Worm (Caenorhabditis elegans) whole organism, mixed stage, embryonic: ENCODE measurements around the gene T19H5.6.
A peak's percentile ranks its signal among the peaks of the same experiment; 100 is the strongest.

Experiments used
- M03D4.4 ChIP-seq: sonication (generic microtip); optimal IDR thresholded peaks from 2 replicates; lab custom pipeline; 2017; ENCODE audit warnings: mild to moderate bottlenecking, missing genetic modification characterization, missing compliant biosample characterization
- bed-3 ChIP-seq: fragments of 200-800 bp; sonication (Bioruptor generic); optimal IDR thresholded peaks from 3 replicates; lab custom pipeline; 2018; ENCODE audit warnings: mild to moderate bottlenecking, missing genetic modification characterization, moderate library complexity, missing compliant biosample characterization
- blmp-1 ChIP-seq: fragments of 150-350 bp; optimal IDR thresholded peaks from 2 replicates; lab custom pipeline; 2014; ENCODE audit warnings: missing biosample characterization, missing genetic modification characterization
- ceh-39 ChIP-seq: fragments of 150-350 bp; optimal IDR thresholded peaks from 2 replicates; lab custom pipeline; 2014; ENCODE audit warnings: missing biosample characterization, missing genetic modification characterization
- ceh-43 ChIP-seq: fragments of 200-800 bp; sonication (Bioruptor generic); optimal IDR thresholded peaks from 2 replicates; lab custom pipeline; 2018; ENCODE audit warnings: mild to moderate bottlenecking, missing genetic modification characterization, moderate library complexity, missing compliant biosample characterization
- ces-1 ChIP-seq: fragments of 150-350 bp; optimal IDR thresholded peaks from 2 replicates; lab custom pipeline; 2014; ENCODE audit warnings: missing biosample characterization, missing genetic modification reagents, missing genetic modification characterization
- elt-1 ChIP-seq: sonication (generic microtip); optimal IDR thresholded peaks from 2 replicates; lab custom pipeline; 2017; ENCODE audit warnings: missing genetic modification characterization, mild to moderate bottlenecking, missing compliant biosample characterization, antibody characterized with exemption, moderate library complexity, borderline replicate concordance; ENCODE audit not compliant: insufficient read depth
- elt-3 ChIP-seq: fragments of 150-350 bp; optimal IDR thresholded peaks from 2 replicates; lab custom pipeline; 2014; ENCODE audit warnings: missing biosample characterization, missing genetic modification characterization
- hlh-1 ChIP-seq: fragments of 150-350 bp; optimal IDR thresholded peaks from 2 replicates; lab custom pipeline; 2014; ENCODE audit warnings: missing biosample characterization, missing genetic modification reagents, missing genetic modification characterization
- lin-13 ChIP-seq: fragments of 150-350 bp; optimal IDR thresholded peaks from 2 replicates; lab custom pipeline; 2014; ENCODE audit warnings: missing biosample characterization, missing genetic modification characterization
- lin-32 ChIP-seq: fragments of 200-800 bp; sonication (Bioruptor generic); optimal IDR thresholded peaks from 2 replicates; lab custom pipeline; 2018; ENCODE audit warnings: mild to moderate bottlenecking, missing genetic modification characterization, missing compliant biosample characterization
- lsy-2 ChIP-seq: fragments of 150-350 bp; optimal IDR thresholded peaks from 2 replicates; lab custom pipeline; 2014; ENCODE audit warnings: missing biosample characterization, missing genetic modification characterization
- mab-5 ChIP-seq: fragments of 150-350 bp; optimal IDR thresholded peaks from 2 replicates; lab custom pipeline; 2014; ENCODE audit warnings: missing biosample characterization, missing genetic modification characterization
- mep-1 ChIP-seq: fragments of 150-350 bp; optimal IDR thresholded peaks from 2 replicates; lab custom pipeline; 2017; ENCODE audit warnings: missing biosample characterization, missing genetic modification reagents, missing genetic modification characterization, inconsistent platforms
- mls-2 ChIP-seq: sonication (generic microtip); optimal IDR thresholded peaks from 2 replicates; lab custom pipeline; 2016; ENCODE audit warnings: mild to moderate bottlenecking, missing genetic modification characterization, moderate library complexity, missing compliant biosample characterization
- nhr-12 ChIP-seq: fragments of 150-350 bp; optimal IDR thresholded peaks from 2 replicates; lab custom pipeline; 2014; ENCODE audit warnings: missing biosample characterization, missing genetic modification characterization
- nhr-2 ChIP-seq: fragments of 150-350 bp; optimal IDR thresholded peaks from 2 replicates; lab custom pipeline; 2014; ENCODE audit warnings: missing biosample characterization, missing genetic modification characterization
- nhr-28 ChIP-seq: fragments of 150-350 bp; optimal IDR thresholded peaks from 2 replicates; lab custom pipeline; 2014; ENCODE audit warnings: missing biosample characterization, missing genetic modification characterization
- nhr-76 ChIP-seq: sonication (generic microtip); optimal IDR thresholded peaks from 2 replicates; lab custom pipeline; 2017; ENCODE audit warnings: missing biosample characterization, missing genetic modification characterization
- pha-4 ChIP-seq: fragments of 150-350 bp; optimal IDR thresholded peaks from 2 replicates; lab custom pipeline; 2018; ENCODE audit warnings: missing biosample characterization, missing genetic modification reagents, missing genetic modification characterization
- sem-2 ChIP-seq: fragments of 200-800 bp; sonication (Bioruptor generic); optimal IDR thresholded peaks from 2 replicates; lab custom pipeline; 2018; ENCODE audit warnings: mild to moderate bottlenecking, missing genetic modification characterization, missing compliant biosample characterization
- snpc-4 ChIP-seq: fragments of 150-350 bp; optimal IDR thresholded peaks from 2 replicates; lab custom pipeline; 2014; ENCODE audit warnings: missing biosample characterization, missing genetic modification characterization
- tbx-8 ChIP-seq: fragments of 200-800 bp; sonication (Bioruptor generic); optimal IDR thresholded peaks from 2 replicates; lab custom pipeline; 2018; ENCODE audit warnings: mild to moderate bottlenecking, missing genetic modification characterization, moderate library complexity, missing compliant biosample characterization
- unc-120 ChIP-seq: sonication (generic microtip); optimal IDR thresholded peaks from 2 replicates; lab custom pipeline; 2017; ENCODE audit warnings: missing genetic modification characterization, missing compliant biosample characterization; ENCODE audit not compliant: poor library complexity, severe bottlenecking
- unc-39 ChIP-seq: fragments of 150-350 bp; optimal IDR thresholded peaks from 2 replicates; lab custom pipeline; 2014; ENCODE audit warnings: missing biosample characterization, missing genetic modification characterization
- zip-8 ChIP-seq: fragments of 150-350 bp; optimal IDR thresholded peaks from 2 replicates; lab custom pipeline; 2014; ENCODE audit warnings: missing biosample characterization, missing genetic modification characterization
- ztf-11 ChIP-seq: fragments of 150-350 bp; optimal IDR thresholded peaks from 2 replicates; lab custom pipeline; 2014; ENCODE audit warnings: missing biosample characterization, missing genetic modification characterization

Gene T19H5.6

DNA sequence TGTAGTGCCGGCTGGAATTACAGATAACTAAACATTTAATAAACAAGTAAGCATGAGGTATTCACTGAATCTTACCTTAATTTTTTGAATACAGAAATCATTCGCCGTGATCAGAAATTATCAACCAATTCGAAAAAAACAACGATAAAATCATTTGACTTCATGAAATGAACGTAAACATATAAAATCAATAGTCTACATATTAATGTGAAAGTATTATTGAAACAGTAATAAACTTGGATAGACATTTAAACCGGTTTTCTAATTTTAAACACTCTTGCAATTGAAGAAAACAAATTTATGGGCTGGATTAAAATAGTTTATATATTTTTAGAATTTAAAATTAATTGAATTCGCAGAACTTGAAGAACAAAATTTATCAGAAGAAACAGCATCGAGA, 28.2 kb downstream of the T19H5.6 start, which contains the start of gene chil-16:
Gene chil-16 (minus strand): TSS at position 101 of the 400 bp plus-strand sequence.
- TF ChIP-seq ces-1: no peak
- TF ChIP-seq nhr-2 (tag; lab: Kevin White, UChicago): no peak
- TF ChIP-seq hlh-1 (tag; lab: Kevin White, UChicago): no peak
- no peak for TF ChIP-seq tbx-8 (GFP tag; lab: Kevin White, UChicago)
- no peak for TF ChIP-seq lin-32
- TF ChIP-seq sem-2 (GFP tag; lab: Kevin White, UChicago): no peak
- no peak for TF ChIP-seq bed-3 (GFP tag; lab: Kevin White, UChicago)
- no peak for TF ChIP-seq mab-5 (tag; lab: Kevin White, UChicago)
- no peak for TF ChIP-seq elt-3 (tag; lab: Kevin White, UChicago)
- no peak for TF ChIP-seq pha-4 (tag; lab: Kevin White, UChicago)

DNA sequence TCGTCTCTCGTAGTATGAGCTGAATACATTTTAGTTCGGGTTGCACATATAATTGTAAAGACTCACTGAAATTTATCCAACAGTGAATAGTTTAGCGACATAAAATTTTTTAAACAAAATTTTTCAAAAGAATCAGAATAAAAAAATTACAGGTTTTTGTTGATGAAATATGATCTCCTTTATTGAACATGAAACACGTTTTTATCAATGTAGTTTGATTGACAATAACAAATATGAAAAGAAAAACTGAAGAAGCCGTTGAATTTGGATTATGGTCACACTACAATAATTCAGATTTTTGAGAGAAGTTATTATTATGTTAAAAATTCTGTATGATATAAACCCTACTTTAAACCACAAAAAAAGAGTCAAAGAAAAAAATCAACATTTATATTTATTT, 30.0 kb downstream of the T19H5.6 start, which contains the start of gene chil-17:
Gene chil-17 (minus strand): TSS at position 101 of the 400 bp plus-strand sequence.
- no peak for TF ChIP-seq sem-2 (GFP tag; lab: Kevin White, UChicago)

ce11 chrII:9438853-9439252, 31.2 kb downstream of the T19H5.6 start:
- TF ChIP-seq tbx-8 (GFP tag; lab: Kevin White, UChicago) (no peak), lin-13 (tag; lab: Kevin White, UChicago) (no peak), ceh-43 (GFP tag; lab: Kevin White, UChicago) (no peak)

ce11 chrII:9438227-9438626, 31.8 kb downstream of the T19H5.6 start, which contains the start of gene chil-13:
Gene chil-13, minus strand, starts transcription at chrII:9438327.
- no peak for TF ChIP-seq mep-1 (tag; lab: Kevin White, UChicago)
- TF ChIP-seq elt-1 (tag; lab: Kevin White, UChicago): no peak

- TF ChIP-seq sem-2 (GFP tag; lab: Kevin White, UChicago) (no peak), snpc-4 (tag; lab: Kevin White, UChicago) (no peak), ceh-39 (no peak)
Observed at ce11 chrII:9436009-9436408, 34.0 kb downstream of the T19H5.6 start, which contains the start of gene kin-16. Gene kin-16, minus strand, starts transcription at chrII:9436109.

DNA sequence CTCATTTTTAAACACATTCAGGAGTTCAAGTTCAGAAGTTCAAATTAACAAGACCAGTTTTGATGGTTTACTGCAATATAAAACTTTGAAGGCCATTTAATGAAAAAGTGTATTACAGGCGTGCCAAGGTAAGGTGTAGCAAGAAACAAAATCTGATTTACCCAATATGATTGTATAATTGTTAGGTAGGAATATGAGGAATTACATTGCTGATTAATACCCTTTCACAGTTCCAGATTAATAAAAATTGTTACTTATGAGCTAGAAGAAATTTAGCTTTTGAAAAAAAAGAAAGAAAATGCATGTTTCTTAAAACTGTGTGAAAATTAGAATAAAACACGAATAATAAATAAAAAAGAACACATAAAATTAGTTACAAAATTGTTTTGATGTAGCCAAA, 36.4 kb downstream of the T19H5.6 start, which contains the start of gene kin-15:
Gene kin-15 (minus strand): TSS at position 101 of the 400 bp plus-strand sequence.
- TF ChIP-seq blmp-1 (tag; lab: Kevin White, UChicago): no peak
- no peak for TF ChIP-seq lsy-2
- no peak for TF ChIP-seq hlh-1 (tag; lab: Kevin White, UChicago)
- TF ChIP-seq unc-39: no peak

DNA sequence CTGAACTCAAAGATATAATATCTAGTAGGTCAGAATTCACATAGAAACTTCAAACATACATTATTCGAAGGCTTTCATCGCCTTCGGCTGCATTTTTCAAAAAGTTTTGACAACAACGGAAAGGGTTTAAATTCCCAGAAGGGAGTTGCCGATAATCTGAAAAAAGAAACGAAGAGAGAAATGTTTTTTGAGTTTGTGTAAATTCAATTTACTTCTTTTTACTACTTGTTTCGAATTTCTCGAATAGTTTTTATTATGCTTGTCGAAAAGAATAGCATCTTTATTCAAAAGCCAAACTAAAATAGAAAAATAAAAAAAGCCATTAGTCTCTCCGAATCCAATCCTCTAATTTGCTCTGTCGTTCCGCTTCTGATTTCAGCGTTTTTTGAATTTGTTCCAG, 38.9 kb downstream of the T19H5.6 start:
- TF ChIP-seq lin-32 (no peak), snpc-4 (tag; lab: Kevin White, UChicago) (no peak), ces-1 (peak; percentile 27), nhr-12 (tag; lab: Kevin White, UChicago) (no peak), zip-8 (tag; lab: Kevin White, UChicago) (no peak), ceh-39 (no peak), bed-3 (GFP tag; lab: Kevin White, UChicago) (no peak)

DNA sequence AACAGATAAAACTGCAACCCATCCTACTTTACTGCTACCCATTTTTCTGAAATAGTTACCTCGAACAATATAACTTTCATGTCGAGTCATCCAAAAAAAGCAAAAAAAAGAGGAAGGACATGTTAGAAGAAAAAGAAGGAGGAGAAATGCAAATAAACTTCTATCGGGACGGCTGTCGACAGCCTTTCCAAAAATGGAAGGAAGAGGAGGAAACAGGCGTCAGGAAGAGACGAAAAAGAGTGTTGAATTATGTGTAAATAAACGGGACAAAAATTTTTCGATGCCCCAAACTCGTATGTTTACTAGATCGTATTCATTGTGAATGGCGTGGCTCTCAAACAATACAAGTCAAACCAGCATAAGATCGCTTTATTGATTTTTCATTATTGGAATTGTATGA, 42.4 kb downstream of the T19H5.6 start, which contains the start of gene M176.5:
Gene M176.5 (minus strand): TSS at position 101 of the 400 bp plus-strand sequence.
- no peak for TF ChIP-seq ceh-39
- TF ChIP-seq, all 35 proteins: peak for 0

- TF ChIP-seq nhr-76 (no peak), lin-32 (no peak), unc-120 (no peak), M03D4.4 (tag; lab: Kevin White, UChicago) (no peak), nhr-28 (tag; lab: Kevin White, UChicago) (no peak), nhr-2 (tag; lab: Kevin White, UChicago) (no peak), ztf-11 (tag; lab: Kevin White, UChicago) (no peak), mep-1 (tag; lab: Kevin White, UChicago) (no peak), ces-1 (no peak), mab-5 (tag; lab: Kevin White, UChicago) (no peak), mls-2 (tag; lab: Kevin White, UChicago) (no peak)
Observed at ce11 chrII:9426076-9426475, 43.9 kb downstream of the T19H5.6 start, which contains the start of gene M176.10. Gene M176.10, minus strand, starts transcription at chrII:9426176.
